Fruit fly (Drosophila melanogaster) whole organism, embryonic: Measurements from ENCODE around the gene CG10589.

Experiments used
- Ada2b ChIP-seq: fragments of 200-800 bp; sonication (Bioruptor generic); IDR thresholded peaks from 2 replicates; pipeline ENCODE4 v1.3.6; 2022; ENCODE audit warnings: missing biosample characterization, missing genetic modification characterization
- Adf1 ChIP-seq: fragments of 200-800 bp; sonication (Bioruptor generic); IDR thresholded peaks from 2 replicates; pipeline ENCODE4 v1.3.6; 2022; ENCODE audit warnings: missing biosample characterization, missing genetic modification characterization
- Asciz ChIP-seq: fragments of 200-800 bp; sonication (Bioruptor generic); optimal IDR thresholded peaks from 2 replicates; lab custom pipeline; 2017; ENCODE audit warnings: missing biosample characterization, mild to moderate bottlenecking, missing genetic modification characterization, missing genetic modification reagents
- Blimp-1 ChIP-seq: fragments of 200-800 bp; sonication (Bioruptor generic); optimal IDR thresholded peaks from 3 replicates; lab custom pipeline; 2018; ENCODE audit warnings: missing biosample characterization, missing genetic modification characterization, mild to moderate bottlenecking, moderate library complexity, missing genetic modification reagents
- CG11398 ChIP-seq: fragments of 200-800 bp; sonication (Bioruptor generic); optimal IDR thresholded peaks from 2 replicates; lab custom pipeline; 2016; ENCODE audit warnings: missing biosample characterization, missing genetic modification characterization
- CG12236 ChIP-seq: fragments of 200-800 bp; sonication (Bioruptor generic); optimal IDR thresholded peaks from 2 replicates; lab custom pipeline; 2016; ENCODE audit warnings: missing biosample characterization, missing genetic modification characterization
- CG12391 ChIP-seq: fragments of 200-800 bp; sonication (Bioruptor generic); optimal IDR thresholded peaks from 3 replicates; lab custom pipeline; 2018; ENCODE audit warnings: missing biosample characterization, mild to moderate bottlenecking, missing genetic modification characterization, moderate library complexity
- CG13894 ChIP-seq: fragments of 200-800 bp; sonication (Bioruptor generic); optimal IDR thresholded peaks from 3 replicates; lab custom pipeline; 2018; ENCODE audit warnings: missing biosample characterization, mild to moderate bottlenecking, missing genetic modification characterization, moderate library complexity
- CG14441 ChIP-seq: fragments of 200-800 bp; sonication (Bioruptor generic); IDR thresholded peaks from 2 replicates; pipeline ENCODE4 v1.3.6; 2022; ENCODE audit warnings: missing biosample characterization, missing genetic modification characterization
- CG17568 ChIP-seq: fragments of 200-800 bp; sonication (Bioruptor generic); optimal IDR thresholded peaks from 2 replicates; lab custom pipeline; 2018; ENCODE audit warnings: missing biosample characterization, mild to moderate bottlenecking, missing genetic modification characterization, moderate library complexity
- CG18011 ChIP-seq: fragments of 200-800 bp; sonication (Bioruptor generic); optimal IDR thresholded peaks from 2 replicates; lab custom pipeline; 2017; ENCODE audit warnings: missing biosample characterization, missing genetic modification characterization, mild to moderate bottlenecking, moderate library complexity, missing genotype
- CG18619 ChIP-seq: fragments of 200-800 bp; sonication (Bioruptor generic); optimal IDR thresholded peaks from 3 replicates; lab custom pipeline; 2017; ENCODE audit warnings: missing biosample characterization, mild to moderate bottlenecking, missing genetic modification characterization
- CG2129 ChIP-seq: fragments of 200-800 bp; sonication (Bioruptor generic); IDR thresholded peaks from 2 replicates; pipeline ENCODE4 v1.3.6; 2022; ENCODE audit warnings: missing biosample characterization, missing genetic modification characterization; ENCODE audit not compliant: partially characterized antibody
- CG31388 ChIP-seq: fragments of 200-800 bp; sonication (Bioruptor generic); optimal IDR thresholded peaks from 2 replicates; lab custom pipeline; 2016; ENCODE audit warnings: missing biosample characterization, missing genetic modification characterization
- CG3847 ChIP-seq: fragments of 200-800 bp; sonication (Bioruptor generic); IDR thresholded peaks from 2 replicates; pipeline ENCODE4 v1.3.6; 2022; ENCODE audit warnings: missing biosample characterization, missing genetic modification characterization
- CG42726 ChIP-seq: fragments of 200-800 bp; sonication (Bioruptor generic); IDR thresholded peaks from 2 replicates; pipeline ENCODE4 v1.3.6; 2022; ENCODE audit warnings: missing biosample characterization, missing genetic modification characterization; ENCODE audit not compliant: partially characterized antibody
- CG43689 ChIP-seq: fragments of 200-800 bp; sonication (Bioruptor generic); IDR thresholded peaks from 2 replicates; pipeline ENCODE4 v1.3.6; 2022; ENCODE audit warnings: missing biosample characterization, missing genetic modification characterization
- CG4617 ChIP-seq: fragments of 200-800 bp; sonication (Bioruptor generic); optimal IDR thresholded peaks from 3 replicates; lab custom pipeline; 2016; ENCODE audit warnings: missing biosample characterization, missing genetic modification characterization, borderline replicate concordance
- CG4820 ChIP-seq: fragments of 200-800 bp; sonication (Bioruptor generic); optimal IDR thresholded peaks from 3 replicates; lab custom pipeline; 2016; ENCODE audit warnings: missing biosample characterization, missing genetic modification characterization
- CG7839 ChIP-seq: fragments of 200-800 bp; sonication (Bioruptor generic); optimal IDR thresholded peaks from 3 replicates; lab custom pipeline; 2018; ENCODE audit warnings: missing biosample characterization, mild to moderate bottlenecking, missing genetic modification characterization, moderate library complexity
- CG9437 ChIP-seq: fragments of 200-800 bp; sonication (Bioruptor generic); optimal IDR thresholded peaks from 2 replicates; lab custom pipeline; 2018; ENCODE audit warnings: missing biosample characterization, mild to moderate bottlenecking, missing genetic modification characterization
- Camta ChIP-seq: fragments of 200-800 bp; sonication (Bioruptor generic); optimal IDR thresholded peaks from 2 replicates; lab custom pipeline; 2016; ENCODE audit warnings: missing biosample characterization, missing genetic modification characterization
- Doc2 ChIP-seq: fragments of 200-800 bp; sonication (Bioruptor generic); IDR thresholded peaks from 2 replicates; pipeline ENCODE4 v1.3.6; 2022; ENCODE audit warnings: missing biosample characterization, missing genetic modification characterization
- Eip74EF ChIP-seq, 2 experiments: fragments of 200-800 bp in 1 of 2; fragments of >200 bp in 1 of 2; sonication (Bioruptor generic) in 1 of 2; optimal IDR thresholded peaks; 2 replicates each; lab custom pipeline; 2017 to 2019; ENCODE audit warnings: missing biosample characterization in 2 of 2, missing genetic modification characterization in 2 of 2, mild to moderate bottlenecking in 1 of 2, moderate library complexity in 1 of 2
- HmgD ChIP-seq: fragments of 200-800 bp; sonication (Bioruptor generic); optimal IDR thresholded peaks from 3 replicates; lab custom pipeline; 2016; ENCODE audit warnings: missing biosample characterization, missing genetic modification characterization
- Lpt ChIP-seq: fragments of >200 bp; optimal IDR thresholded peaks from 2 replicates; lab custom pipeline; 2018; ENCODE audit warnings: missing biosample characterization, missing genetic modification characterization
- MBD-R2 ChIP-seq: fragments of 200-800 bp; sonication (Bioruptor generic); IDR thresholded peaks from 2 replicates; pipeline ENCODE4 v1.3.6; 2022; ENCODE audit warnings: missing biosample characterization, missing genetic modification characterization
- Max ChIP-seq: fragments of 200-800 bp; sonication (Bioruptor generic); optimal IDR thresholded peaks from 2 replicates; lab custom pipeline; 2016; ENCODE audit warnings: missing biosample characterization, mild to moderate bottlenecking, missing genetic modification characterization
- NC2α ChIP-seq: fragments of 200-800 bp; sonication (Bioruptor generic); optimal IDR thresholded peaks from 2 replicates; lab custom pipeline; 2016; ENCODE audit warnings: missing biosample characterization, missing genetic modification characterization
- Neu2 ChIP-seq: fragments of 200-800 bp; sonication (Bioruptor generic); optimal IDR thresholded peaks from 3 replicates; lab custom pipeline; 2016; ENCODE audit warnings: missing biosample characterization, missing genetic modification characterization, borderline replicate concordance
- Poxn ChIP-seq: fragments of 200-800 bp; sonication (Bioruptor generic); IDR thresholded peaks from 2 replicates; pipeline ENCODE4 v1.3.6; 2022; ENCODE audit warnings: missing biosample characterization, missing genetic modification characterization
- Rfx ChIP-seq: fragments of 200-800 bp; sonication (Bioruptor generic); IDR thresholded peaks from 2 replicates; pipeline ENCODE4 v1.3.6; 2022; ENCODE audit warnings: missing biosample characterization, missing genetic modification characterization
- Six4 ChIP-seq: fragments of 200-800 bp; sonication (Bioruptor generic); optimal IDR thresholded peaks from 2 replicates; lab custom pipeline; 2016; ENCODE audit warnings: missing biosample characterization, missing genetic modification characterization
- aop ChIP-seq: fragments of 200-800 bp; sonication (Bioruptor generic); IDR thresholded peaks from 2 replicates; pipeline ENCODE4 v1.3.6; 2022; ENCODE audit warnings: missing biosample characterization, missing genetic modification characterization
- ara ChIP-seq: fragments of 200-800 bp; sonication (Bioruptor generic); IDR thresholded peaks from 2 replicates; pipeline ENCODE4 v1.3.6; 2022; ENCODE audit warnings: missing biosample characterization, missing genetic modification characterization
- bowl ChIP-seq: fragments of 200-800 bp; sonication (Bioruptor generic); IDR thresholded peaks from 2 replicates; pipeline ENCODE4 v1.3.6; 2022; ENCODE audit warnings: missing biosample characterization, missing genetic modification characterization
- br ChIP-seq: fragments of >200 bp; optimal IDR thresholded peaks from 2 replicates; lab custom pipeline; 2017
- btn ChIP-seq: fragments of 200-800 bp; sonication (Bioruptor generic); optimal IDR thresholded peaks from 2 replicates; lab custom pipeline; 2016; ENCODE audit warnings: missing biosample characterization, missing genetic modification characterization
- chm ChIP-seq: fragments of 200-800 bp; sonication (Bioruptor generic); IDR thresholded peaks from 2 replicates; pipeline ENCODE4 v1.3.6; 2022; ENCODE audit warnings: missing biosample characterization, missing genetic modification characterization
- dimm ChIP-seq: fragments of 200-800 bp; sonication (Bioruptor generic); IDR thresholded peaks from 2 replicates; pipeline ENCODE4 v1.3.6; 2022; ENCODE audit warnings: missing biosample characterization, missing genetic modification characterization
- gt ChIP-seq: fragments of 200-800 bp; sonication (Bioruptor generic); IDR thresholded peaks from 2 replicates; pipeline ENCODE4 v1.3.6; 2022; ENCODE audit warnings: missing biosample characterization, missing genetic modification characterization
- lab ChIP-seq: fragments of 200-800 bp; sonication (Bioruptor generic); optimal IDR thresholded peaks from 3 replicates; lab custom pipeline; 2017; ENCODE audit warnings: missing biosample characterization, missing genetic modification characterization, mild to moderate bottlenecking, moderate library complexity, missing genetic modification reagents
- prd ChIP-seq, 3 experiments: fragments of >200 bp in 2 of 3; fragments of 200-800 bp in 1 of 3; sonication (Bioruptor generic) in 1 of 3; optimal IDR thresholded peaks in 2 of 3; IDR thresholded peaks in 1 of 3; 2 replicates in 2 of 3; 3 replicates in 1 of 3; pipeline versions ENCODE4 v1.3.6 to Lab custom; 2017 to 2022; ENCODE audit warnings: missing biosample characterization in 1 of 3, missing genetic modification characterization in 1 of 3
- pros ChIP-seq: fragments of 200-800 bp; sonication (Bioruptor generic); optimal IDR thresholded peaks from 3 replicates; lab custom pipeline; 2019; ENCODE audit warnings: missing biosample characterization, mild to moderate bottlenecking, missing genetic modification characterization, moderate library complexity
- sd ChIP-seq: fragments of 200-800 bp; sonication (Bioruptor generic); optimal IDR thresholded peaks from 3 replicates; lab custom pipeline; 2018; ENCODE audit warnings: missing biosample characterization, mild to moderate bottlenecking, missing genetic modification characterization, moderate library complexity
- shn ChIP-seq: fragments of 200-800 bp; sonication (Bioruptor generic); optimal IDR thresholded peaks from 3 replicates; lab custom pipeline; 2016; ENCODE audit warnings: missing biosample characterization, missing genetic modification characterization
- ssp ChIP-seq: fragments of 200-800 bp; sonication (Bioruptor generic); IDR thresholded peaks from 2 replicates; pipeline ENCODE4 v1.3.6; 2022; ENCODE audit warnings: missing biosample characterization, missing genetic modification characterization
- tgo ChIP-seq: fragments of 200-800 bp; sonication (Bioruptor generic); IDR thresholded peaks from 3 replicates; pipeline ENCODE4 v1.3.6; 2022; ENCODE audit warnings: missing biosample characterization, missing genetic modification characterization
- tup ChIP-seq: fragments of 200-800 bp; sonication (Bioruptor generic); optimal IDR thresholded peaks from 2 replicates; lab custom pipeline; 2016; ENCODE audit warnings: missing biosample characterization, mild to moderate bottlenecking, missing genetic modification characterization, moderate library complexity
- twi ChIP-seq: fragments of 200-800 bp; optimal IDR thresholded peaks from 2 replicates; lab custom pipeline; 2019; ENCODE audit warnings: missing biosample characterization, mild to moderate bottlenecking, missing genetic modification characterization, moderate library complexity

Gene CG10589

dm6 chr3L:20930059-20930785 lies 2.6 kb downstream of the CG10589 start (continued):
- TF ChIP-seq MBD-R2 (GFP tag; lab: Robert Waterston, UW): no peak
- no peak for TF ChIP-seq chm (GFP tag; lab: Robert Waterston, UW)
- TF ChIP-seq CG18619: no peak
- no peak for TF ChIP-seq ssp (GFP tag; lab: Robert Waterston, UW)
- no peak for TF ChIP-seq Rfx (GFP tag; lab: Robert Waterston, UW)
- no peak for TF ChIP-seq CG12236 (GFP tag; lab: Kevin White, UChicago)
- no peak for TF ChIP-seq tup (GFP tag; lab: Kevin White, UChicago)
- TF ChIP-seq btn (GFP tag; lab: Kevin White, UChicago): no peak
- TF ChIP-seq aop (GFP tag; lab: Robert Waterston, UW): no peak
- no peak for TF ChIP-seq sd (tag; lab: Kevin White, UChicago)
- peak; percentile 53 for TF ChIP-seq CG7839 (tag; lab: Kevin White, UChicago)
- TF ChIP-seq CG4820 (GFP tag; lab: Kevin White, UChicago): no peak
- no peak for TF ChIP-seq bowl
- no peak for TF ChIP-seq NC2α (GFP tag; lab: Kevin White, UChicago)
- TF ChIP-seq HmgD (GFP tag; lab: Kevin White, UChicago): no peak
- TF ChIP-seq CG43689: no peak
- TF ChIP-seq br (lab: Kevin White, UChicago): no peak
- no peak for TF ChIP-seq CG42726
- no peak for TF ChIP-seq gt
- TF ChIP-seq Eip74EF (GFP tag; optimal IDR thresholded peaks at IDR 0.05; lab: Kevin White, UChicago): peak in 1 of 2 experiments; percentile 23
- TF ChIP-seq Camta: no peak
- peak; percentile 57 for TF ChIP-seq Asciz (GFP tag; lab: Kevin White, UChicago)
- TF ChIP-seq CG3847 (GFP tag; lab: Robert Waterston, UW): no peak
- TF ChIP-seq CG2129 (GFP tag; lab: Robert Waterston, UW): no peak
- TF ChIP-seq CG18011 (GFP tag; lab: Kevin White, UChicago): no peak
- TF ChIP-seq Six4 (GFP tag; lab: Kevin White, UChicago): peak; percentile 9
- peak; percentile 32 for TF ChIP-seq CG9437 (GFP tag; lab: Kevin White, UChicago)
- TF ChIP-seq Max (GFP tag; lab: Kevin White, UChicago): no peak
- TF ChIP-seq Neu2 (GFP tag; lab: Kevin White, UChicago): no peak
- no peak; the same call in 1 of the 2 replicates for TF ChIP-seq ara (GFP tag; lab: Robert Waterston, UW)
- TF ChIP-seq CG4617 (GFP tag; lab: Kevin White, UChicago): no peak
- no peak for TF ChIP-seq Ada2b
- no peak for TF ChIP-seq shn
- TF ChIP-seq CG17568 (GFP tag; lab: Kevin White, UChicago): no peak
- no peak for TF ChIP-seq CG31388 (GFP tag; lab: Kevin White, UChicago)
- no peak for TF ChIP-seq prd (optimal IDR thresholded peaks at IDR 0.05; lab: Kevin White, UChicago)
- peak; percentile 67; the same call in 2 of the 3 replicates for TF ChIP-seq prd (GFP tag; IDR thresholded peaks at IDR 0.05; lab: Robert Waterston, UW)
- TF ChIP-seq Adf1 (GFP tag; lab: Robert Waterston, UW): no peak
- peak; percentile 74 for TF ChIP-seq Blimp-1
- no peak for TF ChIP-seq CG14441 (GFP tag; lab: Robert Waterston, UW)
- TF ChIP-seq dimm (GFP tag; lab: Robert Waterston, UW): no peak
- TF ChIP-seq pros (GFP tag; lab: Kevin White, UChicago): no peak
- TF ChIP-seq twi (tag; lab: Kevin White, UChicago): peak; percentile 37
- no peak for TF ChIP-seq tgo (GFP tag; lab: Robert Waterston, UW)
- TF ChIP-seq CG11398 (GFP tag; lab: Kevin White, UChicago): no peak
- TF ChIP-seq Doc2 (GFP tag; lab: Robert Waterston, UW): no peak
- TF ChIP-seq Lpt: no peak
- no peak for TF ChIP-seq lab (GFP tag; lab: Kevin White, UChicago)
- TF ChIP-seq Poxn (GFP tag; lab: Robert Waterston, UW): no peak
- TF ChIP-seq CG13894 (tag; lab: Kevin White, UChicago): no peak
- peak; percentile 68 for TF ChIP-seq CG12391 (tag; lab: Kevin White, UChicago)
